Fruit fly (Drosophila melanogaster): ENCODE results near the gene Naglu.

Gene Naglu

dm6 chr2L:8411530-8411929 is at the start of gene Naglu:
Gene Naglu, minus strand, starts transcription at chr2L:8411868.
- TF ChIP-seq CkIIα-i1 (GFP tag; IDR thresholded peaks at IDR 0.05) = no peak
- peak; percentile 10 for TF ChIP-seq CG14710 (tag; optimal IDR thresholded peaks at IDR 0.05)
- TF ChIP-seq nom (GFP tag; optimal IDR thresholded peaks at IDR 0.05) = peak; percentile 43
- TF ChIP-seq Rfx (GFP tag; IDR thresholded peaks at IDR 0.05) = 0 out of 2 replicates have a peak, but pooled peaks have one; percentile 6
- no peak for TF ChIP-seq CG11696 (GFP tag; IDR thresholded peaks at IDR 0.05)
- peak; percentile 38 for TF ChIP-seq CG17802 (tag; optimal IDR thresholded peaks at IDR 0.05)
- peak; percentile 46; the same call in 1 of the 2 replicates for TF ChIP-seq ato (GFP tag; IDR thresholded peaks at IDR 0.05; ENCODE audit: partially characterized antibody)
- 0 out of 2 replicates have a peak, but pooled peaks have one; percentile 17 for TF ChIP-seq cas (GFP tag; IDR thresholded peaks at IDR 0.05)
- no peak for TF ChIP-seq ro (GFP tag; IDR thresholded peaks at IDR 0.05)
- TF ChIP-seq row (GFP tag; IDR thresholded peaks at IDR 0.05) = 0 out of 3 replicates have a peak, but pooled peaks have one; percentile 10
- TF ChIP-seq HLHmδ (GFP tag; optimal IDR thresholded peaks at IDR 0.05) = peak; percentile 46
- peak; percentile 86 for TF ChIP-seq D19A (tag; optimal IDR thresholded peaks at IDR 0.05)
- peak in 1 of 2 experiments; percentile 12 for TF ChIP-seq bsh (GFP tag; optimal IDR thresholded peaks at IDR 0.05)
- peak; percentile 60 for TF ChIP-seq Blimp-1 (GFP tag; optimal IDR thresholded peaks at IDR 0.05)
- TF ChIP-seq repo (GFP tag; optimal IDR thresholded peaks at IDR 0.05) = no peak
- 0 out of 2 replicates have a peak, but pooled peaks have one; percentile 9 for TF ChIP-seq crol (GFP tag; IDR thresholded peaks at IDR 0.05)
- TF ChIP-seq HLH3B (GFP tag; IDR thresholded peaks at IDR 0.05) = 0 out of 2 replicates have a peak, but pooled peaks have one; percentile 14
- TF ChIP-seq H2.0 (GFP tag; IDR thresholded peaks at IDR 0.05) = no peak
- no peak for TF ChIP-seq CG1647 (GFP tag; optimal IDR thresholded peaks at IDR 0.05)
- no peak for TF ChIP-seq zfh2 (GFP tag; optimal IDR thresholded peaks at IDR 0.05)
- TF ChIP-seq Trl (optimal IDR thresholded peaks at IDR 0.05) = peak in 1 of 2 experiments; percentile 52
- no peak for TF ChIP-seq Trl (GFP tag; optimal IDR thresholded peaks at IDR 0.05)
- no peak for TF ChIP-seq en (GFP tag; optimal IDR thresholded peaks at IDR 0.05)

dm6 chr2L:8451497-8451896 is 39.8 kb upstream of the Naglu start:
- TF ChIP-seq CG17568 (GFP tag; optimal IDR thresholded peaks at IDR 0.05) = no peak
- no peak for TF ChIP-seq CG9932 (GFP tag; IDR thresholded peaks at IDR 0.05)
- no peak for TF ChIP-seq Adf1 (GFP tag; IDR thresholded peaks at IDR 0.05)
- no peak for TF ChIP-seq Jarid2 (GFP tag; optimal IDR thresholded peaks at IDR 0.05)
- TF ChIP-seq Bgb (GFP tag; IDR thresholded peaks at IDR 0.05; ENCODE audit: partially characterized antibody) = no peak
- TF ChIP-seq CTCF (GFP tag; optimal IDR thresholded peaks at IDR 0.05) = no peak
- TF ChIP-seq NFAT (GFP tag; IDR thresholded peaks at IDR 0.05) = no peak
- no peak for TF ChIP-seq CG3163 (GFP tag; optimal IDR thresholded peaks at IDR 0.05)
- TF ChIP-seq MBD-R2 (GFP tag; IDR thresholded peaks at IDR 0.05) = no peak
- TF ChIP-seq Hr78 (GFP tag; optimal IDR thresholded peaks at IDR 0.05) = peak in 1 of 2 experiments; percentile 73
- no peak for TF ChIP-seq p53 (GFP tag; optimal IDR thresholded peaks at IDR 0.05)
- TF ChIP-seq HmgZ (tag; optimal IDR thresholded peaks at IDR 0.05) = peak; percentile 6
- no peak for TF ChIP-seq Mad (GFP tag; optimal IDR thresholded peaks at IDR 0.05)
- TF ChIP-seq CG8089 (GFP tag; optimal IDR thresholded peaks at IDR 0.05) = no peak
- no peak for TF ChIP-seq NC2α (GFP tag; optimal IDR thresholded peaks at IDR 0.05)
- peak; percentile 7 for TF ChIP-seq CG6813 (GFP tag; optimal IDR thresholded peaks at IDR 0.05)
- no peak for TF ChIP-seq ap (GFP tag; IDR thresholded peaks at IDR 0.05)
- TF ChIP-seq CG2202 (tag; optimal IDR thresholded peaks at IDR 0.05) = no peak
- no peak for TF ChIP-seq CG11504 (tag; optimal IDR thresholded peaks at IDR 0.05)
- no peak for TF ChIP-seq Vsx1 (GFP tag; optimal IDR thresholded peaks at IDR 0.05)
- no peak for TF ChIP-seq CG6654 (GFP tag; optimal IDR thresholded peaks at IDR 0.05)
- TF ChIP-seq Neu2 (GFP tag; optimal IDR thresholded peaks at IDR 0.05; ENCODE audit: borderline replicate concordance) = no peak
- no peak for TF ChIP-seq en (GFP tag; optimal IDR thresholded peaks at IDR 0.05)
- peak; percentile 53 for TF ChIP-seq GATAe (GFP tag; conservative IDR thresholded peaks at IDR 0.05)
- TF ChIP-seq CG5953 (GFP tag; IDR thresholded peaks at IDR 0.05) = no peak
- no peak for TF ChIP-seq Spps (tag; optimal IDR thresholded peaks at IDR 0.05)
- TF ChIP-seq schlank (tag; optimal IDR thresholded peaks at IDR 0.05) = no peak
- TF ChIP-seq Bdp1 (GFP tag; optimal IDR thresholded peaks at IDR 0.05) = no peak
- TF ChIP-seq gem (tag; optimal IDR thresholded peaks at IDR 0.05) = no peak
- peak; percentile 100 for TF ChIP-seq grn (GFP tag; optimal IDR thresholded peaks at IDR 0.05)

Measured in whole organism, embryonic.